Fruit fly (Drosophila melanogaster) whole organism, embryonic: ENCODE measurements around the gene CG4467.

Experiments
- Blimp-1 ChIP-seq: fragments of 200-800 bp; sonication (Bioruptor generic); optimal IDR thresholded peaks from 3 replicates; lab custom pipeline; 2018; ENCODE audit warnings: missing biosample characterization, missing genetic modification characterization, mild to moderate bottlenecking, moderate library complexity, missing genetic modification reagents
- CG10147 ChIP-seq: fragments of 200-800 bp; sonication (Bioruptor generic); optimal IDR thresholded peaks from 2 replicates; lab custom pipeline; 2019; ENCODE audit warnings: missing biosample characterization, mild to moderate bottlenecking, missing genetic modification characterization, moderate library complexity
- CG10462 ChIP-seq: fragments of 200-800 bp; sonication (Bioruptor generic); optimal IDR thresholded peaks from 2 replicates; lab custom pipeline; 2016; ENCODE audit warnings: missing biosample characterization, missing genetic modification characterization
- CG11456 ChIP-seq: fragments of 200-800 bp; sonication (Bioruptor generic); IDR thresholded peaks from 3 replicates; pipeline ENCODE4 v1.3.6; 2022; ENCODE audit warnings: missing biosample characterization, missing genetic modification characterization
- CG13123 ChIP-seq: fragments of 200-800 bp; sonication (Bioruptor generic); optimal IDR thresholded peaks from 2 replicates; lab custom pipeline; 2016; ENCODE audit warnings: missing biosample characterization, missing genetic modification characterization
- CG31388 ChIP-seq: fragments of 200-800 bp; sonication (Bioruptor generic); optimal IDR thresholded peaks from 2 replicates; lab custom pipeline; 2016; ENCODE audit warnings: missing biosample characterization, missing genetic modification characterization
- CG32532 ChIP-seq: fragments of 200-800 bp; sonication (Bioruptor generic); IDR thresholded peaks from 2 replicates; pipeline ENCODE4 v1.3.6; 2022; ENCODE audit warnings: missing biosample characterization, missing genetic modification characterization
- CG34224 ChIP-seq: fragments of 200-800 bp; sonication (Bioruptor generic); IDR thresholded peaks from 3 replicates; pipeline ENCODE4 v1.3.6; 2022; ENCODE audit warnings: missing biosample characterization, missing genetic modification characterization; ENCODE audit not compliant: partially characterized antibody
- CG34376 ChIP-seq: fragments of 200-800 bp; sonication (Bioruptor generic); optimal IDR thresholded peaks from 2 replicates; lab custom pipeline; 2018; ENCODE audit warnings: missing biosample characterization, mild to moderate bottlenecking, missing genetic modification characterization
- CG4707 ChIP-seq: fragments of 200-800 bp; sonication (Bioruptor generic); optimal IDR thresholded peaks from 2 replicates; lab custom pipeline; 2018; ENCODE audit warnings: missing biosample characterization, mild to moderate bottlenecking, missing genetic modification characterization, moderate library complexity
- CG4730 ChIP-seq: fragments of 200-800 bp; sonication (Bioruptor generic); IDR thresholded peaks from 2 replicates; pipeline ENCODE4 v1.3.6; 2022; ENCODE audit warnings: missing biosample characterization, missing genetic modification characterization
- CG8281 ChIP-seq: fragments of 200-800 bp; sonication (Bioruptor generic); optimal IDR thresholded peaks from 2 replicates; lab custom pipeline; 2018; ENCODE audit warnings: missing biosample characterization, mild to moderate bottlenecking, missing genetic modification characterization, moderate library complexity
- CkIIα-i1 ChIP-seq: fragments of 200-800 bp; sonication (Bioruptor generic); IDR thresholded peaks from 2 replicates; pipeline ENCODE4 v1.3.6; 2022; ENCODE audit warnings: missing biosample characterization, missing genetic modification characterization
- ERR ChIP-seq: fragments of 200-800 bp; sonication (Bioruptor generic); optimal IDR thresholded peaks from 2 replicates; lab custom pipeline; 2016; ENCODE audit warnings: missing biosample characterization, missing genetic modification characterization
- Ets97D ChIP-seq: fragments of 200-800 bp; sonication (Bioruptor generic); optimal IDR thresholded peaks from 3 replicates; lab custom pipeline; 2016; ENCODE audit warnings: missing biosample characterization, missing genetic modification characterization
- Fer2 ChIP-seq: fragments of 200-800 bp; sonication (Bioruptor generic); optimal IDR thresholded peaks from 2 replicates; lab custom pipeline; 2018; ENCODE audit warnings: missing biosample characterization, mild to moderate bottlenecking, missing genetic modification characterization, moderate library complexity
- H15 ChIP-seq: fragments of 200-800 bp; sonication (Bioruptor generic); IDR thresholded peaks from 3 replicates; pipeline ENCODE4 v1.3.6; 2022; ENCODE audit warnings: missing biosample characterization, missing genetic modification characterization
- Meics ChIP-seq: fragments of 200-800 bp; sonication (Bioruptor generic); optimal IDR thresholded peaks from 2 replicates; lab custom pipeline; 2017; ENCODE audit warnings: missing biosample characterization, mild to moderate bottlenecking, missing genetic modification characterization
- Pdp1 ChIP-seq, 2 experiments: fragments of 200-800 bp; sonication (Bioruptor generic); optimal IDR thresholded peaks; 3 replicates each; lab custom pipeline; 2016; ENCODE audit warnings: missing biosample characterization in 2 of 2, missing genetic modification characterization in 2 of 2, mild to moderate bottlenecking in 1 of 2, moderate library complexity in 1 of 2
- Six4 ChIP-seq: fragments of 200-800 bp; sonication (Bioruptor generic); optimal IDR thresholded peaks from 2 replicates; lab custom pipeline; 2016; ENCODE audit warnings: missing biosample characterization, missing genetic modification characterization
- Sox100B ChIP-seq: fragments of 200-800 bp; sonication (Bioruptor generic); optimal IDR thresholded peaks from 3 replicates; lab custom pipeline; 2018; ENCODE audit warnings: missing biosample characterization, mild to moderate bottlenecking, missing genetic modification characterization
- cad ChIP-seq: fragments of >200 bp; optimal IDR thresholded peaks from 2 replicates; lab custom pipeline; 2017; ENCODE audit warnings: missing biosample characterization, missing genetic modification characterization
- cato ChIP-seq: fragments of 200-800 bp; sonication (Bioruptor generic); optimal IDR thresholded peaks from 2 replicates; lab custom pipeline; 2016; ENCODE audit warnings: missing biosample characterization, missing genetic modification characterization, borderline replicate concordance
- chinmo ChIP-seq: fragments of 200-800 bp; sonication (Bioruptor generic); IDR thresholded peaks from 4 replicates; pipeline ENCODE4 v1.3.6; 2022; ENCODE audit warnings: missing biosample characterization, missing genetic modification characterization; ENCODE audit not compliant: partially characterized antibody
- exex ChIP-seq: fragments of 200-800 bp; sonication (Bioruptor generic); optimal IDR thresholded peaks from 4 replicates; lab custom pipeline; 2018; ENCODE audit warnings: missing biosample characterization, mild to moderate bottlenecking, missing genetic modification characterization, moderate library complexity
- gfzf ChIP-seq: fragments of 200-800 bp; sonication (Bioruptor generic); optimal IDR thresholded peaks from 2 replicates; lab custom pipeline; 2016; ENCODE audit warnings: missing biosample characterization, mild to moderate bottlenecking, missing genetic modification characterization, moderate library complexity
- grn ChIP-seq: fragments of 200-800 bp; sonication (Bioruptor generic); optimal IDR thresholded peaks from 3 replicates; lab custom pipeline; 2017; ENCODE audit warnings: missing biosample characterization, missing genetic modification characterization
- hkb ChIP-seq, 2 experiments: fragments of 200-800 bp in 1 of 2; fragments of >200 bp in 1 of 2; sonication (Bioruptor generic) in 1 of 2; IDR thresholded peaks in 1 of 2; optimal IDR thresholded peaks in 1 of 2; 2 replicates each; pipeline versions ENCODE4 v1.3.6 to Lab custom; 2017 to 2022; ENCODE audit warnings: missing biosample characterization in 1 of 2, missing genetic modification characterization in 1 of 2
- knrl ChIP-seq: fragments of 200-800 bp; sonication (Bioruptor generic); IDR thresholded peaks from 3 replicates; pipeline ENCODE4 v1.3.6; 2022; ENCODE audit warnings: missing biosample characterization, missing genetic modification characterization; ENCODE audit not compliant: partially characterized antibody
- lov ChIP-seq, 2 experiments: fragments of 200-800 bp in 1 of 2; fragments of >200 bp in 1 of 2; sonication (Bioruptor generic) in 1 of 2; IDR thresholded peaks in 1 of 2; optimal IDR thresholded peaks in 1 of 2; 2 replicates in 1 of 2; 3 replicates in 1 of 2; pipeline versions ENCODE4 v1.3.6 to Lab custom; 2017 to 2022; ENCODE audit warnings: missing biosample characterization in 1 of 2, missing genetic modification characterization in 1 of 2
- mirr ChIP-seq: fragments of 200-800 bp; sonication (Bioruptor generic); optimal IDR thresholded peaks from 3 replicates; lab custom pipeline; 2018; ENCODE audit warnings: missing biosample characterization, mild to moderate bottlenecking, missing genetic modification characterization
- row ChIP-seq: fragments of 200-800 bp; sonication (Bioruptor generic); IDR thresholded peaks from 3 replicates; pipeline ENCODE4 v1.3.6; 2022; ENCODE audit warnings: missing biosample characterization, missing genetic modification characterization
- sens ChIP-seq: fragments of 200-800 bp; sonication (Bioruptor generic); peaks from one replicate; lab custom pipeline; 2016; ENCODE audit warnings: missing biosample characterization, missing genetic modification characterization
- seq ChIP-seq: fragments of 200-800 bp; sonication (Bioruptor generic); IDR thresholded peaks from 2 replicates; pipeline ENCODE4 v1.3.6; 2022; ENCODE audit warnings: missing biosample characterization, missing genetic modification characterization
- ssp ChIP-seq: fragments of 200-800 bp; sonication (Bioruptor generic); IDR thresholded peaks from 2 replicates; pipeline ENCODE4 v1.3.6; 2022; ENCODE audit warnings: missing biosample characterization, missing genetic modification characterization
- sug ChIP-seq: fragments of 200-800 bp; optimal IDR thresholded peaks from 2 replicates; lab custom pipeline; 2019; ENCODE audit warnings: missing biosample characterization, mild to moderate bottlenecking, missing genetic modification characterization, moderate library complexity
- tio ChIP-seq: fragments of 200-800 bp; sonication (Bioruptor generic); optimal IDR thresholded peaks from 2 replicates; lab custom pipeline; 2017; ENCODE audit warnings: missing biosample characterization, missing genetic modification characterization, inconsistent platforms
- tna ChIP-seq: fragments of 200-800 bp; sonication (Bioruptor generic); IDR thresholded peaks from 2 replicates; pipeline ENCODE4 v1.3.6; 2022; ENCODE audit warnings: missing biosample characterization, missing genetic modification characterization; ENCODE audit not compliant: partially characterized antibody
- trh ChIP-seq: fragments of 200-800 bp; sonication (Bioruptor generic); optimal IDR thresholded peaks from 2 replicates; lab custom pipeline; 2016; ENCODE audit warnings: missing biosample characterization, missing genetic modification characterization

The CG4467 gene

dm6 chr3R:23217142-23217771 lies 31.4 kb downstream of the CG4467 start:
- TF ChIP-seq CG11456 (GFP tag; lab: Robert Waterston, UW) (no peak), CG10147 (GFP tag; lab: Kevin White, UChicago) (no peak), sens (GFP tag; lab: Kevin White, UChicago) (peak; percentile 5), CG32532 (GFP tag; lab: Robert Waterston, UW) (no peak), tna (GFP tag; lab: Robert Waterston, UW) (no peak), Fer2 (tag; lab: Kevin White, UChicago) (no peak), Meics (GFP tag; lab: Kevin White, UChicago) (no peak), ssp (GFP tag; lab: Robert Waterston, UW) (no peak), Ets97D (GFP tag; lab: Kevin White, UChicago) (no peak), H15 (GFP tag; lab: Robert Waterston, UW) (no peak), CG8281 (tag; lab: Kevin White, UChicago) (no peak), Sox100B (GFP tag; lab: Kevin White, UChicago) (no peak), exex (tag; lab: Kevin White, UChicago) (peak; percentile 91), mirr (GFP tag; lab: Kevin White, UChicago) (peak; percentile 3), hkb (optimal IDR thresholded peaks at IDR 0.05; lab: Kevin White, UChicago) (no peak), hkb (GFP tag; IDR thresholded peaks at IDR 0.05; lab: Robert Waterston, UW) (no peak), CG4707 (GFP tag; lab: Kevin White, UChicago) (no peak), seq (no peak), cato (no peak), gfzf (GFP tag; lab: Kevin White, UChicago) (no peak), CG34376 (GFP tag; lab: Kevin White, UChicago) (peak; percentile 24), cad (GFP tag; lab: Kevin White, UChicago) (no peak), Pdp1 (GFP tag; optimal IDR thresholded peaks at IDR 0.05; lab: Kevin White, UChicago) (peak in 1 of 2 experiments; percentile 9), Blimp-1 (GFP tag; lab: Kevin White, UChicago) (no peak), CkIIα-i1 (GFP tag; lab: Robert Waterston, UW) (no peak), sug (tag; lab: Kevin White, UChicago) (peak; percentile 65), CG10462 (no peak), ERR (GFP tag; lab: Kevin White, UChicago) (no peak), knrl (GFP tag; lab: Robert Waterston, UW) (no peak), trh (GFP tag; lab: Kevin White, UChicago) (no peak), CG13123 (GFP tag; lab: Kevin White, UChicago) (no peak), grn (GFP tag; lab: Kevin White, UChicago) (peak; percentile 91), CG4730 (GFP tag; lab: Robert Waterston, UW) (no peak), row (GFP tag; lab: Robert Waterston, UW) (no peak), Six4 (no peak), lov (optimal IDR thresholded peaks at IDR 0.05; lab: Kevin White, UChicago) (no peak), lov (GFP tag; IDR thresholded peaks at IDR 0.05; lab: Robert Waterston, UW) (no peak), tio (GFP tag; lab: Kevin White, UChicago) (no peak)

- TF ChIP-seq chinmo (GFP tag; lab: Robert Waterston, UW) (0 out of 4 replicates have a peak, but pooled peaks have one; percentile 21), CG34224 (GFP tag; lab: Robert Waterston, UW) (no peak), CG31388 (no peak)
Observed at dm6 chr3R:23215434-23215730, 33.3 kb downstream of the CG4467 start.
